Worm (Caenorhabditis elegans): ENCODE measurements around the gene Y51H4A.938.

DNA sequence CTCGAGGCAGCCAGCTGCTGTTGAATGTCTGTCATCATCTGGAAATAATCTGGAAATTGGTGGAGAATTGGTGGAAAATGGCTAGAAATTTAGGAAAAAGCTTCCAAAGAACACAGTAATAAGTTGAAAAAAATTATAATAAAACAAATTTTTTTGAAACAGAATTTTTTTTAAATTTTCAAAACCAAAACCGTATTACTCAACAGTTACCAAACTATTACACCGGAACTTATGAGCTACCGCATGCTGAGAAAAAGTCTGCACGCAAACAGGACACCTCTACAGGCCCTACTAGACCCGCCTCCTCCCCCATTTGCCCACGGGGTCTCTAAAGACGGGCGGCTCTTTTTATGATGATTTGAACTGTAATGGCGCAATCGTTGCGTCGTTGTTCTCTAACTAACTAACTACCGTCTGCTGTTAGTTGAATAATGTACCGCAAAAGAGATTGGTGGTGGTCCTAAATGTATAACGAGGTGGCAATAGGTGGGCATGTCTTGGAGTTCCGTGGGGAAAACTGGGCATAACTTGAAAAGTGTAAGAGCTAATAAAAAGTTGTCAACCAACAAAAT lies 24.7 kb downstream of the Y51H4A.938 start, which contains the start of gene zip-7:
- TF ChIP-seq him-1 (tag; optimal IDR thresholded peaks at IDR 0.05), result no peak
- TF ChIP-seq W03F9.2 (tag; optimal IDR thresholded peaks at IDR 0.05), result no peak
